Worm (Caenorhabditis elegans) whole organism, young adult: ENCODE measurements around the gene mpdu-1.

Experiments
- B0035.1 ChIP-seq: sonication (generic microtip); optimal IDR thresholded peaks from 2 replicates; lab custom pipeline; 2016; ENCODE audit warnings: missing genetic modification characterization, mild to moderate bottlenecking, missing compliant biosample characterization, missing genotype, missing genetic modification reagents
- C17E4.6 ChIP-seq: fragments of 200-800 bp; sonication (Bioruptor generic); IDR thresholded peaks from 2 replicates; pipeline ENCODE4 v1.3.6; 2022; ENCODE audit warnings: missing genetic modification reagents, missing genetic modification characterization, missing compliant biosample characterization
- F10E7.11 ChIP-seq: sonication (generic microtip); optimal IDR thresholded peaks from 2 replicates; lab custom pipeline; 2017; ENCODE audit warnings: mild to moderate bottlenecking, missing genetic modification characterization, moderate library complexity, missing compliant biosample characterization
- F37B4.10 ChIP-seq: fragments of 200-800 bp; sonication (Bioruptor generic); IDR thresholded peaks from 2 replicates; pipeline ENCODE4 v1.3.6; 2022; ENCODE audit warnings: missing genetic modification characterization, missing compliant biosample characterization
- F39B2.1 ChIP-seq: fragments of 200-800 bp; sonication (Bioruptor generic); IDR thresholded peaks from 2 replicates; pipeline ENCODE4 v1.3.6; 2022; ENCODE audit warnings: missing genetic modification reagents, missing genetic modification characterization, missing compliant biosample characterization
- T07F8.4 ChIP-seq: sonication (generic microtip); optimal IDR thresholded peaks from 2 replicates; lab custom pipeline; 2016; ENCODE audit warnings: mild to moderate bottlenecking, missing genetic modification characterization, moderate library complexity, missing compliant biosample characterization
- Y53G8AR.9 ChIP-seq: fragments of 200-800 bp; sonication (Bioruptor generic); conservative IDR thresholded peaks from 2 replicates; pipeline ENCODE4 v1.3.6; 2022; ENCODE audit warnings: missing genetic modification reagents, missing genetic modification characterization, missing compliant biosample characterization
- Y56A3A.18 ChIP-seq: fragments of 200-800 bp; sonication (Bioruptor generic); IDR thresholded peaks from 2 replicates; pipeline ENCODE4 v1.3.6; 2022; ENCODE audit warnings: missing genetic modification reagents, missing genetic modification characterization, missing compliant biosample characterization
- Y67H2A.10 ChIP-seq: fragments of 200-800 bp; sonication (Bioruptor generic); conservative IDR thresholded peaks from 2 replicates; pipeline ENCODE4 v1.3.6; 2022; ENCODE audit warnings: missing genetic modification reagents, missing genetic modification characterization, missing compliant biosample characterization
- Y79H2A.3 ChIP-seq: fragments of 200-800 bp; sonication (Bioruptor generic); conservative IDR thresholded peaks from 2 replicates; pipeline ENCODE4 v1.3.6; 2022; ENCODE audit warnings: missing genetic modification reagents, missing genetic modification characterization, missing compliant biosample characterization
- Y95B8A.8 ChIP-seq: fragments of 200-800 bp; sonication (Bioruptor generic); IDR thresholded peaks from 2 replicates; pipeline ENCODE4 v1.3.6; 2022; ENCODE audit warnings: missing genetic modification reagents, missing genetic modification characterization, missing compliant biosample characterization
- akir-1 ChIP-seq: fragments of 200-800 bp; sonication (Bioruptor generic); optimal IDR thresholded peaks from 2 replicates; lab custom pipeline; 2018; ENCODE audit warnings: mild to moderate bottlenecking, missing genetic modification characterization, moderate library complexity, missing compliant biosample characterization
- aptf-3 ChIP-seq: fragments of 200-800 bp; sonication (Bioruptor generic); IDR thresholded peaks from 2 replicates; pipeline ENCODE4 v1.3.6; 2022; ENCODE audit warnings: missing genetic modification characterization, missing compliant biosample characterization
- attf-3 ChIP-seq: fragments of 200-800 bp; sonication (Bioruptor generic); conservative IDR thresholded peaks from 2 replicates; pipeline ENCODE4 v1.3.6; 2022; ENCODE audit warnings: missing genetic modification reagents, missing genetic modification characterization, missing compliant biosample characterization
- attf-5 ChIP-seq: fragments of 200-800 bp; sonication (Bioruptor generic); optimal IDR thresholded peaks from 2 replicates; lab custom pipeline; 2018; ENCODE audit warnings: mild to moderate bottlenecking, missing genetic modification characterization, missing compliant biosample characterization
- bed-1 ChIP-seq: fragments of 200-800 bp; sonication (Bioruptor generic); IDR thresholded peaks from 2 replicates; pipeline ENCODE4 v1.3.6; 2022; ENCODE audit warnings: missing genetic modification reagents, missing genetic modification characterization, missing compliant biosample characterization
- ccch-3 ChIP-seq: fragments of 200-800 bp; sonication (Bioruptor generic); optimal IDR thresholded peaks from 2 replicates; lab custom pipeline; 2018; ENCODE audit warnings: mild to moderate bottlenecking, missing genetic modification characterization, missing compliant biosample characterization
- cebp-2 ChIP-seq: fragments of 200-800 bp; sonication (Bioruptor generic); IDR thresholded peaks from 2 replicates; pipeline ENCODE4 v1.3.6; 2022; ENCODE audit warnings: missing genetic modification characterization, missing compliant biosample characterization
- ceh-100 ChIP-seq: fragments of 200-800 bp; sonication (Bioruptor generic); IDR thresholded peaks from 2 replicates; pipeline ENCODE4 v1.3.6; 2022; ENCODE audit warnings: missing genetic modification reagents, missing genetic modification characterization, missing compliant biosample characterization
- ceh-27 ChIP-seq: fragments of 200-800 bp; sonication (Bioruptor generic); optimal IDR thresholded peaks from 2 replicates; lab custom pipeline; 2018; ENCODE audit warnings: mild to moderate bottlenecking, missing genetic modification characterization, moderate library complexity, missing compliant biosample characterization
- ceh-58 ChIP-seq: fragments of 200-800 bp; sonication (Bioruptor generic); IDR thresholded peaks from 2 replicates; pipeline ENCODE4 v1.3.6; 2022; ENCODE audit warnings: missing genetic modification characterization, missing compliant biosample characterization
- ceh-79 ChIP-seq: sonication (generic microtip); optimal IDR thresholded peaks from 2 replicates; lab custom pipeline; 2017; ENCODE audit warnings: mild to moderate bottlenecking, missing genetic modification characterization, missing compliant biosample characterization
- die-1 ChIP-seq: sonication (generic microtip); optimal IDR thresholded peaks from 2 replicates; lab custom pipeline; 2016; ENCODE audit warnings: missing genotype, mild to moderate bottlenecking, missing genetic modification characterization, missing compliant biosample characterization
- dpff-1 ChIP-seq: sonication (generic microtip); optimal IDR thresholded peaks from 2 replicates; lab custom pipeline; 2017; ENCODE audit warnings: mild to moderate bottlenecking, missing genetic modification characterization, missing compliant biosample characterization
- efl-1 ChIP-seq: fragments of 150-350 bp; optimal IDR thresholded peaks from 2 replicates; lab custom pipeline; 2014; ENCODE audit warnings: missing biosample characterization, missing genetic modification reagents, missing genetic modification characterization
- fkh-3 ChIP-seq: sonication (generic microtip); optimal IDR thresholded peaks from 2 replicates; lab custom pipeline; 2016; ENCODE audit warnings: mild to moderate bottlenecking, missing genetic modification characterization, missing compliant biosample characterization
- gei-17 ChIP-seq: fragments of 200-800 bp; sonication (Bioruptor generic); optimal IDR thresholded peaks from 2 replicates; lab custom pipeline; 2018; ENCODE audit warnings: mild to moderate bottlenecking, missing genetic modification characterization, missing compliant biosample characterization
- him-1 ChIP-seq: sonication (generic microtip); optimal IDR thresholded peaks from 2 replicates; lab custom pipeline; 2016; ENCODE audit warnings: missing genotype, missing genetic modification reagents, missing genetic modification characterization, missing compliant biosample characterization
- hlh-12 ChIP-seq: sonication (generic microtip); optimal IDR thresholded peaks from 2 replicates; lab custom pipeline; 2016; ENCODE audit warnings: missing genetic modification characterization, missing compliant biosample characterization
- hlh-26 ChIP-seq: fragments of 200-800 bp; sonication (Bioruptor generic); conservative IDR thresholded peaks from 2 replicates; pipeline ENCODE4 v1.3.6; 2022; ENCODE audit warnings: missing genetic modification reagents, missing genetic modification characterization, missing compliant biosample characterization
- hmg-20 ChIP-seq: fragments of 200-800 bp; sonication (Bioruptor generic); IDR thresholded peaks from 2 replicates; pipeline ENCODE4 v1.3.6; 2022; ENCODE audit warnings: missing genetic modification reagents, missing genetic modification characterization, missing compliant biosample characterization
- hrde-1 ChIP-seq: sonication (generic microtip); optimal IDR thresholded peaks from 2 replicates; lab custom pipeline; 2016; ENCODE audit warnings: missing genetic modification characterization, mild to moderate bottlenecking, missing compliant biosample characterization, moderate library complexity, missing genotype, missing genetic modification reagents, borderline replicate concordance
- let-526 ChIP-seq: fragments of 200-800 bp; sonication (Bioruptor generic); IDR thresholded peaks from 2 replicates; pipeline ENCODE4 v1.3.6; 2022; ENCODE audit warnings: missing genetic modification reagents, missing genetic modification characterization, missing compliant biosample characterization
- let-607 ChIP-seq, 2 experiments: fragments of 200-800 bp in 1 of 2; sonication (Bioruptor generic) in 1 of 2; sonication (generic microtip) in 1 of 2; optimal IDR thresholded peaks; 2 replicates each; lab custom pipeline; 2016 to 2018; ENCODE audit warnings: mild to moderate bottlenecking in 2 of 2, missing compliant biosample characterization in 2 of 2, missing genetic modification characterization in 2 of 2, moderate library complexity in 2 of 2, missing genotype in 1 of 2
- lin-40 ChIP-seq: sonication (generic microtip); optimal IDR thresholded peaks from 2 replicates; lab custom pipeline; 2016; ENCODE audit warnings: missing genetic modification characterization, mild to moderate bottlenecking, missing compliant biosample characterization, missing genotype, missing genetic modification reagents
- lir-1 ChIP-seq: fragments of 200-800 bp; sonication (Bioruptor generic); conservative IDR thresholded peaks from 2 replicates; pipeline ENCODE4 v1.3.6; 2022; ENCODE audit warnings: missing genetic modification reagents, missing genetic modification characterization, missing compliant biosample characterization
- lsy-27 ChIP-seq: sonication (generic microtip); optimal IDR thresholded peaks from 2 replicates; lab custom pipeline; 2017; ENCODE audit warnings: missing genetic modification characterization, mild to moderate bottlenecking, missing compliant biosample characterization, antibody characterized with exemption, missing genotype, borderline replicate concordance; ENCODE audit not compliant: insufficient read depth
- madf-8 ChIP-seq: fragments of 200-800 bp; sonication (Bioruptor generic); conservative IDR thresholded peaks from 2 replicates; pipeline ENCODE4 v1.3.6; 2022; ENCODE audit warnings: missing genetic modification reagents, missing genetic modification characterization, missing compliant biosample characterization
- mcd-1 ChIP-seq: fragments of 200-800 bp; sonication (Bioruptor generic); IDR thresholded peaks from 2 replicates; pipeline ENCODE4 v1.3.6; 2022; ENCODE audit warnings: missing genetic modification reagents, missing genetic modification characterization, missing compliant biosample characterization
- rcor-1 ChIP-seq: fragments of 200-800 bp; sonication (Bioruptor generic); IDR thresholded peaks from 2 replicates; pipeline ENCODE4 v1.3.6; 2022; ENCODE audit warnings: missing genetic modification reagents, missing genetic modification characterization, missing compliant biosample characterization
- repo-1 ChIP-seq: sonication (generic microtip); optimal IDR thresholded peaks from 2 replicates; lab custom pipeline; 2017; ENCODE audit warnings: mild to moderate bottlenecking, missing genetic modification characterization, missing compliant biosample characterization
- snpc-3.4 ChIP-seq: sonication (generic microtip); optimal IDR thresholded peaks from 2 replicates; lab custom pipeline; 2017; ENCODE audit warnings: missing genetic modification characterization, mild to moderate bottlenecking, missing compliant biosample characterization, antibody characterized with exemption, moderate library complexity, missing genotype, missing genetic modification reagents
- tbp1 ChIP-seq: fragments of 200-800 bp; sonication (Bioruptor generic); optimal IDR thresholded peaks from 2 replicates; lab custom pipeline; 2018; ENCODE audit warnings: mild to moderate bottlenecking, missing genetic modification characterization, missing compliant biosample characterization
- unc-62 ChIP-seq: fragments of 150-350 bp; optimal IDR thresholded peaks from 2 replicates; lab custom pipeline; 2014; ENCODE audit warnings: missing biosample characterization, missing genetic modification reagents, missing genetic modification characterization
- zfh-2 ChIP-seq: fragments of 200-800 bp; sonication (Bioruptor generic); conservative IDR thresholded peaks from 2 replicates; pipeline ENCODE4 v1.3.6; 2022; ENCODE audit warnings: missing genetic modification reagents, missing genetic modification characterization, missing compliant biosample characterization
- ztf-18 ChIP-seq: sonication (generic microtip); optimal IDR thresholded peaks from 2 replicates; lab custom pipeline; 2016; ENCODE audit warnings: missing genotype, mild to moderate bottlenecking, missing genetic modification characterization, missing compliant biosample characterization
- ztf-22 ChIP-seq: fragments of 200-800 bp; sonication (Bioruptor generic); optimal IDR thresholded peaks from 2 replicates; lab custom pipeline; 2018; ENCODE audit warnings: mild to moderate bottlenecking, missing genetic modification characterization, moderate library complexity, missing compliant biosample characterization
- ztf-6 ChIP-seq: fragments of 200-800 bp; sonication (Bioruptor generic); IDR thresholded peaks from 2 replicates; pipeline ENCODE4 v1.3.6; 2022; ENCODE audit warnings: missing genetic modification reagents, missing genetic modification characterization, missing compliant biosample characterization

Gene mpdu-1

ce11 chrV:8349950-8350349 lies 9.0 kb downstream of the mpdu-1 start:
- TF ChIP-seq zfh-2 (no peak), attf-3 (GFP tag; lab: Robert Waterston, UW) (no peak), hrde-1 (tag; lab: Kevin White, UChicago) (no peak), Y67H2A.10 (no peak), Y79H2A.3 (GFP tag; lab: Robert Waterston, UW) (no peak), ztf-22 (GFP tag; lab: Kevin White, UChicago) (no peak), rcor-1 (no peak), aptf-3 (no peak), snpc-3.4 (tag; lab: Kevin White, UChicago) (no peak), efl-1 (GFP tag; lab: Kevin White, UChicago) (no peak), F37B4.10 (no peak), let-526 (GFP tag; lab: Robert Waterston, UW) (no peak), B0035.1 (tag; lab: Kevin White, UChicago) (no peak), gei-17 (GFP tag; lab: Kevin White, UChicago) (no peak), ztf-6 (no peak)
- TF ChIP-seq, all 124 proteins: peak for 0

DNA sequence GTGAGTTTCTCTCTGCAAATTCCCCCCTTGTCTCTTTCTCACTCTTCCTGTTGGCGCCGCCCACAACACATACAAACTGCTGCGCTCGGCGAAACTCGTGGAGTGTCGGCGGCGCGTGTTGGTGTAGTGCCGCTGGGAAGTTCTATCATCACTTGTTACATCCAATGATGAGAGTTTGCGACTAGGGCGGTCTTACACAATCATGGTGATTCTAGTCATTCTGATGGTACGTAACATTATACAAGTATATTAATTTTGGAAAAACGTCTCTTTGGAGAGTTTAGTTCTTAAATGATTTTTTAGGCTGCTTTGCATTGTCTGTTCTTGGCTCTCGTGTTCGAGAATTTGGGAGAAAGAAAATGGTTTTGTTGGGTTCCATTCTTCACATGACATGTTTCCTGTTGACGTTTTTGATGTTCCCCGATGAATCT lies 10.0 kb downstream of the mpdu-1 start:
- TF ChIP-seq Y53G8AR.9 (GFP tag; lab: Robert Waterston, UW): peak; percentile 85
- peak; percentile 55 for TF ChIP-seq die-1 (tag; lab: Kevin White, UChicago)
- peak; percentile 81 for TF ChIP-seq lin-40
- TF ChIP-seq F39B2.1 (GFP tag; lab: Robert Waterston, UW): peak; percentile 72; the same call in 1 of the 2 replicates
- TF ChIP-seq T07F8.4 (tag; lab: Kevin White, UChicago): peak; percentile 54
- peak; percentile 86 for TF ChIP-seq mcd-1
- TF ChIP-seq Y67H2A.10: no peak
- no peak for TF ChIP-seq dpff-1 (tag; lab: Kevin White, UChicago)
- TF ChIP-seq C17E4.6 (GFP tag; lab: Robert Waterston, UW): peak; percentile 72; the same call in 1 of the 2 replicates
- peak; percentile 99 for TF ChIP-seq snpc-3.4 (tag; lab: Kevin White, UChicago)
- TF ChIP-seq ccch-3 (GFP tag; lab: Kevin White, UChicago): no peak
- peak; percentile 55 for TF ChIP-seq F10E7.11 (tag; lab: Kevin White, UChicago)
- TF ChIP-seq akir-1: peak; percentile 68
- no peak for TF ChIP-seq ceh-79 (tag; lab: Kevin White, UChicago)
- peak; percentile 82 for TF ChIP-seq hmg-20 (GFP tag; lab: Robert Waterston, UW)
- peak; percentile 99 for TF ChIP-seq him-1 (tag; lab: Kevin White, UChicago)
- TF ChIP-seq lir-1: 0 out of 2 replicates have a peak, but pooled peaks have one; percentile 10
- peak; percentile 84 for TF ChIP-seq tbp1
- peak; percentile 43 to 59 for TF ChIP-seq let-607 (tag; optimal IDR thresholded peaks at IDR 0.05; lab: Kevin White, UChicago)
- TF ChIP-seq madf-8 (GFP tag; lab: Robert Waterston, UW): peak; percentile 66
- TF ChIP-seq fkh-3 (tag; lab: Kevin White, UChicago): no peak
- TF ChIP-seq ztf-18: peak; percentile 88
- TF ChIP-seq bed-1 (GFP tag; lab: Robert Waterston, UW): no peak
- peak; percentile 46 for TF ChIP-seq attf-5 (GFP tag; lab: Kevin White, UChicago)
- peak; percentile 66 for TF ChIP-seq ceh-100 (GFP tag; lab: Robert Waterston, UW)
- TF ChIP-seq unc-62 (GFP tag; lab: Kevin White, UChicago): no peak
- peak; percentile 85 for TF ChIP-seq repo-1 (tag; lab: Kevin White, UChicago)
- TF ChIP-seq hlh-26 (GFP tag; lab: Robert Waterston, UW): no peak
- TF ChIP-seq ceh-58 (GFP tag; lab: Robert Waterston, UW): no peak
- TF ChIP-seq Y95B8A.8 (GFP tag; lab: Robert Waterston, UW): no peak
- peak; percentile 89 for TF ChIP-seq Y56A3A.18 (GFP tag; lab: Robert Waterston, UW)
- no peak for TF ChIP-seq hlh-12 (tag; lab: Kevin White, UChicago)
- peak; percentile 67 for TF ChIP-seq ceh-27 (GFP tag; lab: Kevin White, UChicago)
- 0 out of 2 replicates have a peak, but pooled peaks have one; percentile 32 for TF ChIP-seq cebp-2 (GFP tag; lab: Robert Waterston, UW)
- no peak for TF ChIP-seq lsy-27 (tag; lab: Kevin White, UChicago)
